Worm (Caenorhabditis elegans) whole organism, young adult: Measurements from ENCODE around the gene dmd-4.
A peak's percentile ranks its signal among the peaks of the same experiment; 100 is the strongest.

Source experiments
- B0019.2 ChIP-seq: fragments of 200-800 bp; sonication (Bioruptor generic); conservative IDR thresholded peaks from 2 replicates; pipeline ENCODE4 v1.3.6; 2022; ENCODE audit warnings: missing genetic modification reagents, missing genetic modification characterization, missing compliant biosample characterization
- C06A6.2 ChIP-seq: fragments of 200-800 bp; sonication (Bioruptor generic); conservative IDR thresholded peaks from 2 replicates; pipeline ENCODE4 v1.3.6; 2022; ENCODE audit warnings: missing genetic modification characterization, missing compliant biosample characterization
- F22D6.2 ChIP-seq: sonication (generic microtip); optimal IDR thresholded peaks from 2 replicates; lab custom pipeline; 2016; ENCODE audit warnings: mild to moderate bottlenecking, missing genetic modification characterization, missing compliant biosample characterization
- F23B12.7 ChIP-seq: sonication (generic microtip); optimal IDR thresholded peaks from 2 replicates; lab custom pipeline; 2017; ENCODE audit warnings: missing genetic modification characterization, mild to moderate bottlenecking, missing compliant biosample characterization, antibody characterized with exemption, moderate library complexity; ENCODE audit not compliant: insufficient read depth
- F49E8.2 ChIP-seq: sonication (generic microtip); optimal IDR thresholded peaks from 3 replicates; lab custom pipeline; 2017; ENCODE audit warnings: missing genetic modification characterization, mild to moderate bottlenecking, missing compliant biosample characterization, antibody characterized with exemption, moderate library complexity; ENCODE audit not compliant: insufficient read depth
- F57A8.1 ChIP-seq: fragments of 200-800 bp; sonication (Bioruptor generic); optimal IDR thresholded peaks from 2 replicates; lab custom pipeline; 2018; ENCODE audit warnings: mild to moderate bottlenecking, missing genetic modification characterization, moderate library complexity, missing compliant biosample characterization
- F57C9.4 ChIP-seq: sonication (generic microtip); optimal IDR thresholded peaks from 2 replicates; lab custom pipeline; 2017; ENCODE audit warnings: mild to moderate bottlenecking, missing genetic modification characterization, missing compliant biosample characterization
- Y56A3A.18 ChIP-seq: fragments of 200-800 bp; sonication (Bioruptor generic); IDR thresholded peaks from 2 replicates; pipeline ENCODE4 v1.3.6; 2022; ENCODE audit warnings: missing genetic modification reagents, missing genetic modification characterization, missing compliant biosample characterization
- Y95B8A.8 ChIP-seq: fragments of 200-800 bp; sonication (Bioruptor generic); IDR thresholded peaks from 2 replicates; pipeline ENCODE4 v1.3.6; 2022; ENCODE audit warnings: missing genetic modification reagents, missing genetic modification characterization, missing compliant biosample characterization
- ZK185.1 ChIP-seq: sonication (generic microtip); optimal IDR thresholded peaks from 2 replicates; lab custom pipeline; 2016; ENCODE audit warnings: mild to moderate bottlenecking, missing genetic modification characterization, missing compliant biosample characterization; ENCODE audit not compliant: poor library complexity, severe bottlenecking
- akir-1 ChIP-seq: fragments of 200-800 bp; sonication (Bioruptor generic); optimal IDR thresholded peaks from 2 replicates; lab custom pipeline; 2018; ENCODE audit warnings: mild to moderate bottlenecking, missing genetic modification characterization, moderate library complexity, missing compliant biosample characterization
- attf-3 ChIP-seq: fragments of 200-800 bp; sonication (Bioruptor generic); conservative IDR thresholded peaks from 2 replicates; pipeline ENCODE4 v1.3.6; 2022; ENCODE audit warnings: missing genetic modification reagents, missing genetic modification characterization, missing compliant biosample characterization
- ccch-3 ChIP-seq: fragments of 200-800 bp; sonication (Bioruptor generic); optimal IDR thresholded peaks from 2 replicates; lab custom pipeline; 2018; ENCODE audit warnings: mild to moderate bottlenecking, missing genetic modification characterization, missing compliant biosample characterization
- ceh-100 ChIP-seq: fragments of 200-800 bp; sonication (Bioruptor generic); IDR thresholded peaks from 2 replicates; pipeline ENCODE4 v1.3.6; 2022; ENCODE audit warnings: missing genetic modification reagents, missing genetic modification characterization, missing compliant biosample characterization
- ceh-27 ChIP-seq: fragments of 200-800 bp; sonication (Bioruptor generic); optimal IDR thresholded peaks from 2 replicates; lab custom pipeline; 2018; ENCODE audit warnings: mild to moderate bottlenecking, missing genetic modification characterization, moderate library complexity, missing compliant biosample characterization
- dox-1 ChIP-seq: fragments of 200-800 bp; sonication (Bioruptor generic); IDR thresholded peaks from 2 replicates; pipeline ENCODE4 v1.3.6; 2022; ENCODE audit warnings: missing genetic modification reagents, missing genetic modification characterization, missing compliant biosample characterization
- dpl-1 ChIP-seq: fragments of 150-350 bp; optimal IDR thresholded peaks from 2 replicates; lab custom pipeline; 2014; ENCODE audit warnings: missing biosample characterization, missing genetic modification reagents, missing genetic modification characterization
- efl-1 ChIP-seq: fragments of 150-350 bp; optimal IDR thresholded peaks from 2 replicates; lab custom pipeline; 2014; ENCODE audit warnings: missing biosample characterization, missing genetic modification reagents, missing genetic modification characterization
- egl-44 ChIP-seq: fragments of 200-800 bp; sonication (Bioruptor generic); IDR thresholded peaks from 2 replicates; pipeline ENCODE4 v1.3.6; 2022; ENCODE audit warnings: missing genetic modification reagents, missing genetic modification characterization, missing compliant biosample characterization
- hlh-26 ChIP-seq: fragments of 200-800 bp; sonication (Bioruptor generic); conservative IDR thresholded peaks from 2 replicates; pipeline ENCODE4 v1.3.6; 2022; ENCODE audit warnings: missing genetic modification reagents, missing genetic modification characterization, missing compliant biosample characterization
- hrde-1 ChIP-seq: sonication (generic microtip); optimal IDR thresholded peaks from 2 replicates; lab custom pipeline; 2016; ENCODE audit warnings: missing genetic modification characterization, mild to moderate bottlenecking, missing compliant biosample characterization, moderate library complexity, missing genotype, missing genetic modification reagents, borderline replicate concordance
- hsf-1 ChIP-seq: fragments of 200-800 bp; sonication (Bioruptor generic); IDR thresholded peaks from 2 replicates; pipeline ENCODE4 v1.3.6; 2022; ENCODE audit warnings: missing genetic modification reagents, missing genetic modification characterization, missing compliant biosample characterization
- let-607 ChIP-seq, 2 experiments: fragments of 200-800 bp in 1 of 2; sonication (Bioruptor generic) in 1 of 2; sonication (generic microtip) in 1 of 2; optimal IDR thresholded peaks; 2 replicates each; lab custom pipeline; 2016 to 2018; ENCODE audit warnings: mild to moderate bottlenecking in 2 of 2, missing compliant biosample characterization in 2 of 2, missing genetic modification characterization in 2 of 2, moderate library complexity in 2 of 2, missing genotype in 1 of 2
- lin-35 ChIP-seq, 3 experiments: fragments of 150-350 bp in 2 of 3; sonication (generic microtip) in 1 of 3; optimal IDR thresholded peaks; 2 replicates each; lab custom pipeline; 2014 to 2018; ENCODE audit warnings: missing biosample characterization in 3 of 3, missing genetic modification characterization in 3 of 3, missing genetic modification reagents in 3 of 3
- lir-1 ChIP-seq: fragments of 200-800 bp; sonication (Bioruptor generic); conservative IDR thresholded peaks from 2 replicates; pipeline ENCODE4 v1.3.6; 2022; ENCODE audit warnings: missing genetic modification reagents, missing genetic modification characterization, missing compliant biosample characterization
- lsl-1 ChIP-seq: fragments of 200-800 bp; sonication (Bioruptor generic); optimal IDR thresholded peaks from 2 replicates; lab custom pipeline; 2018; ENCODE audit warnings: mild to moderate bottlenecking, missing genetic modification characterization, moderate library complexity, missing compliant biosample characterization
- lsy-27 ChIP-seq: sonication (generic microtip); optimal IDR thresholded peaks from 2 replicates; lab custom pipeline; 2017; ENCODE audit warnings: missing genetic modification characterization, mild to moderate bottlenecking, missing compliant biosample characterization, antibody characterized with exemption, missing genotype, borderline replicate concordance; ENCODE audit not compliant: insufficient read depth
- madf-6 ChIP-seq: fragments of 200-800 bp; sonication (Bioruptor generic); IDR thresholded peaks from 2 replicates; pipeline ENCODE4 v1.3.6; 2022; ENCODE audit warnings: missing genetic modification reagents, missing genetic modification characterization, missing compliant biosample characterization
- madf-8 ChIP-seq: fragments of 200-800 bp; sonication (Bioruptor generic); conservative IDR thresholded peaks from 2 replicates; pipeline ENCODE4 v1.3.6; 2022; ENCODE audit warnings: missing genetic modification reagents, missing genetic modification characterization, missing compliant biosample characterization
- mcd-1 ChIP-seq: fragments of 200-800 bp; sonication (Bioruptor generic); IDR thresholded peaks from 2 replicates; pipeline ENCODE4 v1.3.6; 2022; ENCODE audit warnings: missing genetic modification reagents, missing genetic modification characterization, missing compliant biosample characterization
- mxl-1 ChIP-seq: sonication (generic microtip); optimal IDR thresholded peaks from 2 replicates; lab custom pipeline; 2016; ENCODE audit warnings: missing genetic modification characterization, missing compliant biosample characterization
- nhr-80 ChIP-seq: sonication (generic microtip); optimal IDR thresholded peaks from 2 replicates; lab custom pipeline; 2016; ENCODE audit warnings: missing genetic modification characterization, missing compliant biosample characterization
- pbrm-1 ChIP-seq: fragments of 200-800 bp; sonication (Bioruptor generic); IDR thresholded peaks from 2 replicates; pipeline ENCODE4 v1.3.6; 2022; ENCODE audit warnings: missing genetic modification reagents, missing genetic modification characterization, missing compliant biosample characterization
- rpc-1 ChIP-seq, 2 experiments: fragments of 150-350 bp in 1 of 2; sonication (generic microtip) in 1 of 2; optimal IDR thresholded peaks; 2 replicates each; lab custom pipeline; 2014 to 2018; ENCODE audit warnings: missing biosample characterization in 1 of 2, missing genetic modification characterization in 1 of 2, missing genetic modification reagents in 1 of 2, missing genotype in 1 of 2
- snpc-4 ChIP-seq, 5 experiments: fragments of 150-350 bp in 1 of 5; sonication (generic microtip) in 4 of 5; optimal IDR thresholded peaks; 2 replicates each; lab custom pipeline; 2014 to 2018; ENCODE audit warnings: missing genetic modification characterization in 5 of 5, missing biosample characterization in 3 of 5, antibody characterized with exemption in 2 of 5, mild to moderate bottlenecking in 2 of 5, missing compliant biosample characterization in 2 of 5, missing genotype in 2 of 5, moderate library complexity in 2 of 5, missing genetic modification reagents in 1 of 5
- somi-1 ChIP-seq: fragments of 200-800 bp; sonication (Bioruptor generic); optimal IDR thresholded peaks from 2 replicates; lab custom pipeline; 2018; ENCODE audit warnings: mild to moderate bottlenecking, missing genetic modification characterization, missing compliant biosample characterization
- tbp1 ChIP-seq: fragments of 200-800 bp; sonication (Bioruptor generic); optimal IDR thresholded peaks from 2 replicates; lab custom pipeline; 2018; ENCODE audit warnings: mild to moderate bottlenecking, missing genetic modification characterization, missing compliant biosample characterization
- unc-130 ChIP-seq: sonication (generic microtip); optimal IDR thresholded peaks from 2 replicates; lab custom pipeline; 2016; ENCODE audit warnings: missing genetic modification reagents, missing genetic modification characterization, missing compliant biosample characterization
- zfh-2 ChIP-seq: fragments of 200-800 bp; sonication (Bioruptor generic); conservative IDR thresholded peaks from 2 replicates; pipeline ENCODE4 v1.3.6; 2022; ENCODE audit warnings: missing genetic modification reagents, missing genetic modification characterization, missing compliant biosample characterization
- ztf-22 ChIP-seq: fragments of 200-800 bp; sonication (Bioruptor generic); optimal IDR thresholded peaks from 2 replicates; lab custom pipeline; 2018; ENCODE audit warnings: mild to moderate bottlenecking, missing genetic modification characterization, moderate library complexity, missing compliant biosample characterization
- ztf-28 ChIP-seq: fragments of 200-800 bp; sonication (Bioruptor generic); IDR thresholded peaks from 2 replicates; pipeline ENCODE4 v1.3.6; 2022; ENCODE audit warnings: missing genetic modification reagents, missing genetic modification characterization, missing compliant biosample characterization
- ztf-3 ChIP-seq: fragments of 200-800 bp; sonication (Bioruptor generic); optimal IDR thresholded peaks from 2 replicates; lab custom pipeline; 2018; ENCODE audit warnings: mild to moderate bottlenecking, missing genetic modification characterization, missing compliant biosample characterization
- ztf-6 ChIP-seq: fragments of 200-800 bp; sonication (Bioruptor generic); IDR thresholded peaks from 2 replicates; pipeline ENCODE4 v1.3.6; 2022; ENCODE audit warnings: missing genetic modification reagents, missing genetic modification characterization, missing compliant biosample characterization

Gene dmd-4

DNA sequence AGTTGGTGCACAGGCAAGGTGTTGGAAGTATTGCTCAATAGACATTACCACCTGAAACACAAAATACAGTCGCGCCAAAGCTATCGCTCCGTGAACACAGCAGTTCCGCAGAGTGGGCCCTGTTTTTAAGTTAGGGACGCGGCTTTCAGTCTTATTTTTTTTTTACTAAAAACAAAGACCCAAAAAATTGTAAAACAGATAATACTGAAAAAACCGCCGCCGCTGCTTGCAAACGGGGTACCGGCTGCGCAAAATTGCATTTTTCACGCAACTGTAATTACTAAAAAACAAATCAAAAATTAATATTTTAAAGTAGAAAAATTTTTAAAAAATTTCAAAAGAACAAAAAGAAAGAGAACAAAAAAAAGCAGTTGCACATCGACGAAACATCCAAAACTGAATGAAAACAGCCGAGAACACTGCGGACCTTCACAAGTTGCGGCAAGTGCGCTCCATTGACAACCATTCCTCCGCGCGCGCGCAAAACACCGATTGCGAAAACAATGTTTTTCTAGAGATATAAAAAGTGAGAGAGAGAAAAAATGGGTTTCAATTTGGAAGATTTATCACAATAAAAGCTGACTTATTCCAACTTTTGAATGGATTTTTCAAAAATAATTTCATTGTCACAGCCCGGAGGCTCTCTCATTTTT is 11.3 kb upstream of the dmd-4 start, which contains the start of gene F31F6.3:
F31F6.3 (minus strand) TSS at position 51 of the 653 bp plus-strand sequence.
- no peak for TF ChIP-seq lir-1
- TF ChIP-seq ztf-3 (GFP tag; lab: Kevin White, UChicago), result no peak
- TF ChIP-seq let-607 (tag; optimal IDR thresholded peaks at IDR 0.05; lab: Kevin White, UChicago), result no peak
- no peak for TF ChIP-seq somi-1 (GFP tag; lab: Kevin White, UChicago)
- 0 out of 2 replicates have a peak, but pooled peaks have one; percentile 8 for TF ChIP-seq madf-8 (GFP tag; lab: Robert Waterston, UW)
- TF ChIP-seq ZK185.1 (tag; lab: Kevin White, UChicago), result no peak
- no peak for TF ChIP-seq ztf-6
- no peak for TF ChIP-seq Y95B8A.8 (GFP tag; lab: Robert Waterston, UW)
- TF ChIP-seq ztf-22, result no peak
- TF ChIP-seq egl-44 (GFP tag; lab: Robert Waterston, UW), result no peak
- no peak for TF ChIP-seq F23B12.7 (tag; lab: Kevin White, UChicago)
- no peak for TF ChIP-seq pbrm-1 (GFP tag; lab: Robert Waterston, UW)
- no peak for TF ChIP-seq hlh-26 (GFP tag; lab: Robert Waterston, UW)
- no peak for TF ChIP-seq akir-1 (GFP tag; lab: Kevin White, UChicago)
- TF ChIP-seq F49E8.2 (tag; lab: Kevin White, UChicago), result no peak
- peak; percentile 38 for TF ChIP-seq dpl-1 (GFP tag; lab: Kevin White, UChicago)
- peak; percentile 65 for TF ChIP-seq madf-6 (GFP tag; lab: Robert Waterston, UW)
- no peak for TF ChIP-seq tbp1
- TF ChIP-seq lsl-1 (GFP tag; lab: Kevin White, UChicago), result no peak
- no peak for TF ChIP-seq mxl-1
- no peak for TF ChIP-seq unc-130 (GFP tag; lab: Kevin White, UChicago)
- TF ChIP-seq ztf-28 (GFP tag; lab: Robert Waterston, UW), result no peak
- no peak for TF ChIP-seq hsf-1 (GFP tag; lab: Robert Waterston, UW)
- TF ChIP-seq F57A8.1 (GFP tag; lab: Kevin White, UChicago), result no peak
- no peak for TF ChIP-seq F57C9.4 (tag; lab: Kevin White, UChicago)
- no peak for TF ChIP-seq F22D6.2 (tag; lab: Kevin White, UChicago)
- no peak for TF ChIP-seq Y56A3A.18
- TF ChIP-seq mcd-1 (GFP tag; lab: Robert Waterston, UW), result peak; percentile 46
- peak; percentile 73 for TF ChIP-seq efl-1
- TF ChIP-seq lin-35 (GFP tag; optimal IDR thresholded peaks at IDR 0.05; lab: Kevin White, UChicago), result no peak
- no peak for TF ChIP-seq dox-1 (GFP tag; lab: Robert Waterston, UW)
- no peak for TF ChIP-seq ceh-100 (GFP tag; lab: Robert Waterston, UW)
- no peak for TF ChIP-seq rpc-1 (optimal IDR thresholded peaks at IDR 0.05; lab: Kevin White, UChicago)
- no peak for TF ChIP-seq rpc-1 (tag; optimal IDR thresholded peaks at IDR 0.05; lab: Kevin White, UChicago)
- TF ChIP-seq nhr-80, result no peak
- no peak for TF ChIP-seq lsy-27 (tag; lab: Kevin White, UChicago)
- no peak for TF ChIP-seq ceh-27 (GFP tag; lab: Kevin White, UChicago)
- no peak for TF ChIP-seq C06A6.2 (GFP tag; lab: Robert Waterston, UW)
- no peak for TF ChIP-seq snpc-4 (GFP tag; optimal IDR thresholded peaks at IDR 0.05; lab: Kevin White, UChicago)
- no peak for TF ChIP-seq snpc-4 (tag; optimal IDR thresholded peaks at IDR 0.05; lab: Kevin White, UChicago)
- TF ChIP-seq B0019.2 (GFP tag; lab: Robert Waterston, UW), result no peak
- TF ChIP-seq attf-3 (GFP tag; lab: Robert Waterston, UW), result no peak
- TF ChIP-seq zfh-2, result no peak
- TF ChIP-seq hrde-1 (tag; lab: Kevin White, UChicago), result no peak
- TF ChIP-seq ccch-3, result no peak
- TF ChIP-seq, all 124 proteins: peak for 5
